Worm (Caenorhabditis elegans) whole organism, young adult: Measurements from ENCODE around the gene C06E2.2.

Experiments
- B0035.1 ChIP-seq: sonication (generic microtip); optimal IDR thresholded peaks from 2 replicates; lab custom pipeline; 2016; ENCODE audit warnings: missing genetic modification characterization, mild to moderate bottlenecking, missing compliant biosample characterization, missing genotype, missing genetic modification reagents
- B0261.1 ChIP-seq: sonication (generic microtip); optimal IDR thresholded peaks from 2 replicates; lab custom pipeline; 2016; ENCODE audit warnings: mild to moderate bottlenecking, missing genetic modification characterization, moderate library complexity, missing compliant biosample characterization
- C17E4.6 ChIP-seq: fragments of 200-800 bp; sonication (Bioruptor generic); IDR thresholded peaks from 2 replicates; pipeline ENCODE4 v1.3.6; 2022; ENCODE audit warnings: missing genetic modification reagents, missing genetic modification characterization, missing compliant biosample characterization
- F33H1.4 ChIP-seq: fragments of 200-800 bp; sonication (Bioruptor generic); IDR thresholded peaks from 2 replicates; pipeline ENCODE4 v1.3.6; 2022; ENCODE audit warnings: missing genetic modification reagents, missing genetic modification characterization, missing compliant biosample characterization
- F52B5.7 ChIP-seq: sonication (generic microtip); optimal IDR thresholded peaks from 2 replicates; lab custom pipeline; 2016; ENCODE audit warnings: mild to moderate bottlenecking, missing genetic modification characterization, missing compliant biosample characterization
- F57A8.1 ChIP-seq: fragments of 200-800 bp; sonication (Bioruptor generic); optimal IDR thresholded peaks from 2 replicates; lab custom pipeline; 2018; ENCODE audit warnings: mild to moderate bottlenecking, missing genetic modification characterization, moderate library complexity, missing compliant biosample characterization
- T07F8.4 ChIP-seq: sonication (generic microtip); optimal IDR thresholded peaks from 2 replicates; lab custom pipeline; 2016; ENCODE audit warnings: mild to moderate bottlenecking, missing genetic modification characterization, moderate library complexity, missing compliant biosample characterization
- Y53F4B.3 ChIP-seq: fragments of 200-800 bp; sonication (Bioruptor generic); IDR thresholded peaks from 2 replicates; pipeline ENCODE4 v1.3.6; 2022; ENCODE audit warnings: missing genetic modification reagents, missing genetic modification characterization, missing compliant biosample characterization
- Y67H2A.10 ChIP-seq: fragments of 200-800 bp; sonication (Bioruptor generic); conservative IDR thresholded peaks from 2 replicates; pipeline ENCODE4 v1.3.6; 2022; ENCODE audit warnings: missing genetic modification reagents, missing genetic modification characterization, missing compliant biosample characterization
- Y79H2A.3 ChIP-seq: fragments of 200-800 bp; sonication (Bioruptor generic); conservative IDR thresholded peaks from 2 replicates; pipeline ENCODE4 v1.3.6; 2022; ENCODE audit warnings: missing genetic modification reagents, missing genetic modification characterization, missing compliant biosample characterization
- ama-1 ChIP-seq, 3 experiments: fragments of 150-350 bp in 1 of 3; sonication (generic microtip) in 2 of 3; optimal IDR thresholded peaks; 2 replicates each; lab custom pipeline; 2014 to 2018; ENCODE audit warnings: missing biosample characterization in 2 of 3, missing genetic modification characterization in 2 of 3, missing genetic modification reagents in 2 of 3
- aptf-2 ChIP-seq: fragments of 200-800 bp; sonication (Bioruptor generic); conservative IDR thresholded peaks from 2 replicates; pipeline ENCODE4 v1.3.6; 2022; ENCODE audit warnings: missing genetic modification reagents, missing genetic modification characterization, missing compliant biosample characterization
- atf-7 ChIP-seq: sonication (generic microtip); optimal IDR thresholded peaks from 2 replicates; lab custom pipeline; 2017; ENCODE audit warnings: mild to moderate bottlenecking, missing genetic modification characterization, missing compliant biosample characterization
- attf-6 ChIP-seq: fragments of 200-800 bp; sonication (Bioruptor generic); IDR thresholded peaks from 2 replicates; pipeline ENCODE4 v1.3.6; 2022; ENCODE audit warnings: missing genetic modification reagents, missing genetic modification characterization, missing compliant biosample characterization
- cebp-1 ChIP-seq, 2 experiments: fragments of 200-800 bp in 1 of 2; sonication (Bioruptor generic) in 1 of 2; sonication (generic microtip) in 1 of 2; IDR thresholded peaks in 1 of 2; optimal IDR thresholded peaks in 1 of 2; 2 replicates each; pipeline versions ENCODE4 v1.3.6 to Lab custom; 2017 to 2022; ENCODE audit warnings: missing compliant biosample characterization in 2 of 2, missing genetic modification characterization in 2 of 2, mild to moderate bottlenecking in 1 of 2, missing genetic modification reagents in 1 of 2, moderate library complexity in 1 of 2
- die-1 ChIP-seq: sonication (generic microtip); optimal IDR thresholded peaks from 2 replicates; lab custom pipeline; 2016; ENCODE audit warnings: missing genotype, mild to moderate bottlenecking, missing genetic modification characterization, missing compliant biosample characterization
- efl-1 ChIP-seq: fragments of 150-350 bp; optimal IDR thresholded peaks from 2 replicates; lab custom pipeline; 2014; ENCODE audit warnings: missing biosample characterization, missing genetic modification reagents, missing genetic modification characterization
- fkh-3 ChIP-seq: sonication (generic microtip); optimal IDR thresholded peaks from 2 replicates; lab custom pipeline; 2016; ENCODE audit warnings: mild to moderate bottlenecking, missing genetic modification characterization, missing compliant biosample characterization
- him-1 ChIP-seq: sonication (generic microtip); optimal IDR thresholded peaks from 2 replicates; lab custom pipeline; 2016; ENCODE audit warnings: missing genotype, missing genetic modification reagents, missing genetic modification characterization, missing compliant biosample characterization
- lag-1 ChIP-seq: fragments of 200-800 bp; sonication (Bioruptor generic); IDR thresholded peaks from 2 replicates; pipeline ENCODE4 v1.3.6; 2022; ENCODE audit warnings: missing genetic modification reagents, missing genetic modification characterization, missing compliant biosample characterization
- let-526 ChIP-seq: fragments of 200-800 bp; sonication (Bioruptor generic); IDR thresholded peaks from 2 replicates; pipeline ENCODE4 v1.3.6; 2022; ENCODE audit warnings: missing genetic modification reagents, missing genetic modification characterization, missing compliant biosample characterization
- lin-40 ChIP-seq: sonication (generic microtip); optimal IDR thresholded peaks from 2 replicates; lab custom pipeline; 2016; ENCODE audit warnings: missing genetic modification characterization, mild to moderate bottlenecking, missing compliant biosample characterization, missing genotype, missing genetic modification reagents
- lir-1 ChIP-seq: fragments of 200-800 bp; sonication (Bioruptor generic); conservative IDR thresholded peaks from 2 replicates; pipeline ENCODE4 v1.3.6; 2022; ENCODE audit warnings: missing genetic modification reagents, missing genetic modification characterization, missing compliant biosample characterization
- madf-10 ChIP-seq: sonication (generic microtip); optimal IDR thresholded peaks from 2 replicates; lab custom pipeline; 2016; ENCODE audit warnings: mild to moderate bottlenecking, missing genetic modification characterization, missing compliant biosample characterization
- madf-3 ChIP-seq: fragments of 200-800 bp; sonication (Bioruptor generic); IDR thresholded peaks from 2 replicates; pipeline ENCODE4 v1.3.6; 2022; ENCODE audit warnings: missing genetic modification reagents, missing genetic modification characterization, missing compliant biosample characterization
- mcd-1 ChIP-seq: fragments of 200-800 bp; sonication (Bioruptor generic); IDR thresholded peaks from 2 replicates; pipeline ENCODE4 v1.3.6; 2022; ENCODE audit warnings: missing genetic modification reagents, missing genetic modification characterization, missing compliant biosample characterization
- mxl-1 ChIP-seq: sonication (generic microtip); optimal IDR thresholded peaks from 2 replicates; lab custom pipeline; 2016; ENCODE audit warnings: missing genetic modification characterization, missing compliant biosample characterization
- nfyb-1 ChIP-seq: fragments of 200-800 bp; sonication (Bioruptor generic); IDR thresholded peaks from 2 replicates; pipeline ENCODE4 v1.3.6; 2022; ENCODE audit warnings: missing genetic modification reagents, missing genetic modification characterization, missing compliant biosample characterization
- nhr-27 ChIP-seq: fragments of 200-800 bp; sonication (Bioruptor generic); optimal IDR thresholded peaks from 2 replicates; lab custom pipeline; 2018; ENCODE audit warnings: mild to moderate bottlenecking, missing genetic modification characterization, moderate library complexity, missing compliant biosample characterization
- nhr-80 ChIP-seq: sonication (generic microtip); optimal IDR thresholded peaks from 2 replicates; lab custom pipeline; 2016; ENCODE audit warnings: missing genetic modification characterization, missing compliant biosample characterization
- rec-8 ChIP-seq, 2 experiments: sonication (generic microtip); optimal IDR thresholded peaks; 2 replicates each; lab custom pipeline; 2016; ENCODE audit warnings: mild to moderate bottlenecking in 2 of 2, missing genetic modification characterization in 2 of 2, missing genetic modification reagents in 2 of 2, missing genotype in 2 of 2, missing biosample characterization in 1 of 2, missing compliant biosample characterization in 1 of 2, moderate library complexity in 1 of 2
- repo-1 ChIP-seq: sonication (generic microtip); optimal IDR thresholded peaks from 2 replicates; lab custom pipeline; 2017; ENCODE audit warnings: mild to moderate bottlenecking, missing genetic modification characterization, missing compliant biosample characterization
- rpc-1 ChIP-seq, 2 experiments: fragments of 150-350 bp in 1 of 2; sonication (generic microtip) in 1 of 2; optimal IDR thresholded peaks; 2 replicates each; lab custom pipeline; 2014 to 2018; ENCODE audit warnings: missing biosample characterization in 1 of 2, missing genetic modification characterization in 1 of 2, missing genetic modification reagents in 1 of 2, missing genotype in 1 of 2
- snpc-3.4 ChIP-seq: sonication (generic microtip); optimal IDR thresholded peaks from 2 replicates; lab custom pipeline; 2017; ENCODE audit warnings: missing genetic modification characterization, mild to moderate bottlenecking, missing compliant biosample characterization, antibody characterized with exemption, moderate library complexity, missing genotype, missing genetic modification reagents
- snpc-4 ChIP-seq, 5 experiments: fragments of 150-350 bp in 1 of 5; sonication (generic microtip) in 4 of 5; optimal IDR thresholded peaks; 2 replicates each; lab custom pipeline; 2014 to 2018; ENCODE audit warnings: missing genetic modification characterization in 5 of 5, missing biosample characterization in 3 of 5, antibody characterized with exemption in 2 of 5, mild to moderate bottlenecking in 2 of 5, missing compliant biosample characterization in 2 of 5, missing genotype in 2 of 5, moderate library complexity in 2 of 5, missing genetic modification reagents in 1 of 5
- somi-1 ChIP-seq: fragments of 200-800 bp; sonication (Bioruptor generic); optimal IDR thresholded peaks from 2 replicates; lab custom pipeline; 2018; ENCODE audit warnings: mild to moderate bottlenecking, missing genetic modification characterization, missing compliant biosample characterization
- tbx-9 ChIP-seq: sonication (generic microtip); optimal IDR thresholded peaks from 2 replicates; lab custom pipeline; 2016; ENCODE audit warnings: borderline replicate concordance, missing genetic modification characterization, inconsistent platforms, missing compliant biosample characterization
- unc-130 ChIP-seq: sonication (generic microtip); optimal IDR thresholded peaks from 2 replicates; lab custom pipeline; 2016; ENCODE audit warnings: missing genetic modification reagents, missing genetic modification characterization, missing compliant biosample characterization
- zfh-2 ChIP-seq: fragments of 200-800 bp; sonication (Bioruptor generic); conservative IDR thresholded peaks from 2 replicates; pipeline ENCODE4 v1.3.6; 2022; ENCODE audit warnings: missing genetic modification reagents, missing genetic modification characterization, missing compliant biosample characterization
- ztf-18 ChIP-seq: sonication (generic microtip); optimal IDR thresholded peaks from 2 replicates; lab custom pipeline; 2016; ENCODE audit warnings: missing genotype, mild to moderate bottlenecking, missing genetic modification characterization, missing compliant biosample characterization
- ztf-25 ChIP-seq: fragments of 200-800 bp; sonication (Bioruptor generic); IDR thresholded peaks from 2 replicates; pipeline ENCODE4 v1.3.6; 2022; ENCODE audit warnings: missing genetic modification reagents, missing genetic modification characterization, missing compliant biosample characterization
- ztf-26 ChIP-seq: sonication (generic microtip); optimal IDR thresholded peaks from 2 replicates; lab custom pipeline; 2017; ENCODE audit warnings: missing genetic modification characterization, missing compliant biosample characterization

Gene C06E2.2

DNA sequence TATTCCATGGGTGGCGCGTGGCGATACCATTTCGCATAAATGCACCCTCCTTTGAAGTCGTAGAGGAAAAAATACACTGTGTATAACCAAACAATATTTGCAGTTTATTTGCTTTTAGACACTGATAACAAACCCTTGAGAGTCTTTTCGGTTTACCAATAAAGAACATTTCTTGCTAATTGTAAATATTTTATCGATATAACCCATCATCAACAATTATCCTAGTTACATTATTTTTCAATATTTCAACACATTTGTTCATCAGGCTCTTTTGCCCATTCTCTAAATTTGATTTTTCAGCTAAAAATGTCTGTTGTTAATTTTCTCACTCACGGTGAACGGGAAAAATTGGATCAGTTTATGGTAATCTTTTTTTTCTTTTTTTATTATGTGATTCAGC is 35.5 kb upstream of the C06E2.2 start, which contains the start of gene ubc-23:
TSS of gene ubc-23 (plus strand) at position 301 of the 400 bp plus-strand sequence.
- TF ChIP-seq atf-7, result no peak
- no peak for TF ChIP-seq mcd-1 (GFP tag; lab: Robert Waterston, UW)
- no peak for TF ChIP-seq repo-1 (tag; lab: Kevin White, UChicago)
- TF ChIP-seq unc-130 (GFP tag; lab: Kevin White, UChicago), result no peak
- TF ChIP-seq tbx-9 (tag; lab: Kevin White, UChicago), result no peak
- TF ChIP-seq ama-1 (optimal IDR thresholded peaks at IDR 0.05; lab: Kevin White, UChicago), result no peak
- no peak for TF ChIP-seq ama-1 (GFP tag; optimal IDR thresholded peaks at IDR 0.05; lab: Kevin White, UChicago)
- no peak for TF ChIP-seq madf-10 (tag; lab: Kevin White, UChicago)
- TF ChIP-seq zfh-2 (GFP tag; lab: Robert Waterston, UW), result no peak
- no peak for TF ChIP-seq ztf-26 (tag; lab: Kevin White, UChicago)
- no peak for TF ChIP-seq F57A8.1 (GFP tag; lab: Kevin White, UChicago)
- TF ChIP-seq him-1 (tag; lab: Kevin White, UChicago), result no peak
- no peak for TF ChIP-seq F33H1.4 (GFP tag; lab: Robert Waterston, UW)
- TF ChIP-seq B0035.1 (tag; lab: Kevin White, UChicago), result no peak
- TF ChIP-seq fkh-3 (tag; lab: Kevin White, UChicago), result no peak

DNA sequence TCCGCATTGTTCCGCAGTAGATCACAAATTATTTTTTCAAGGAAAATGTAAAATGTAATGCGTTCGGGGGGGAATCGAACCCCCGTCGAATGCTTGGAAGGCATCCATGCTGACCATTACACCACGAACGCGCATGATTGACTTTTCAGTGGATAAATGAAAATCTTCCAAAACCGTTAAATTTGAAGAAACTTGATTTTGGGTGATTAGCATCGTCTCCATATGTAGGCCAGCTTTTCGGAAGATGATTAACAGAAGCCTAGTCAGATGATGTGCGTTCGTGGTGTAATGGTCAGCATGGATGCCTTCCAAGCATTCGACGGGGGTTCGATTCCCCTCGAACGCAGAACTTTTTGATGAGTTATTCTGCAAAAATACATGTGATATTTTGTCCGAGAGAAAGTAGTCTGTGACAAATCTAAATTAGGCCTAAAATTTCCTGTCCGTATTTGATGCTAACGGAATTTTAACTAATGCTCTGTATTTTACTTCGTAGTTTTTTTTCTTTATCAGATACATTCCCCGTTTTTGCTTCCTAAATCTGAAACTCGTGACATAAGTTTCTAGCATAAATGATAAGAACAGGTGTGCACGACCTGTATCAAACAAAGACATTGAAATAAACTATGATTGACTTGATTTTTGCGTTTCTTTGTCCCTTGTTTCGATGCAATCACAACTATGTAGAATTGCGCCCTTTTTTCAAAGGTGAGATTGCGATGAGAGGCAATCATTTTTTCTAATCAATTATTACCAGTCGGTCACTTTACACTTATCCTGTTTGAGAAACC is 32.8 kb upstream of the C06E2.2 start, which contains the start of gene C28G1.10:
TSS of gene C28G1.10 (plus strand) at position 676 of the 791 bp plus-strand sequence.
- TF ChIP-seq lag-1 (GFP tag; lab: Robert Waterston, UW) (0 out of 2 replicates have a peak, but pooled peaks have one; percentile 15), ztf-25 (GFP tag; lab: Robert Waterston, UW) (peak; percentile 80; the same call in 1 of the 2 replicates), snpc-4 (GFP tag; optimal IDR thresholded peaks at IDR 0.05; lab: Kevin White, UChicago) (peak; percentile 53), snpc-4 (tag; optimal IDR thresholded peaks at IDR 0.05; lab: Kevin White, UChicago) (peak in 1 of 4 experiments; percentile 61), somi-1 (GFP tag; lab: Kevin White, UChicago) (peak; percentile 6), snpc-3.4 (tag; lab: Kevin White, UChicago) (peak; percentile 49), mxl-1 (tag; lab: Kevin White, UChicago) (peak; percentile 36), efl-1 (no peak), die-1 (peak; percentile 85), F52B5.7 (tag; lab: Kevin White, UChicago) (no peak), aptf-2 (GFP tag; lab: Robert Waterston, UW) (0 out of 2 replicates have a peak, but pooled peaks have one; percentile 15), Y53F4B.3 (GFP tag; lab: Robert Waterston, UW) (peak; percentile 29), unc-130 (GFP tag; lab: Kevin White, UChicago) (no peak), nfyb-1 (GFP tag; lab: Robert Waterston, UW) (peak; percentile 53; the same call in 1 of the 2 replicates), ztf-18 (tag; lab: Kevin White, UChicago) (peak; percentile 18), B0261.1 (tag; lab: Kevin White, UChicago) (peak; percentile 76), let-526 (no peak), attf-6 (GFP tag; lab: Robert Waterston, UW) (peak; percentile 69), madf-10 (tag; lab: Kevin White, UChicago) (no peak), tbx-9 (tag; lab: Kevin White, UChicago) (no peak), Y79H2A.3 (GFP tag; lab: Robert Waterston, UW) (no peak), lir-1 (no peak), cebp-1 (GFP tag; IDR thresholded peaks at IDR 0.05; lab: Robert Waterston, UW) (peak; percentile 15; the same call in 1 of the 2 replicates), cebp-1 (tag; optimal IDR thresholded peaks at IDR 0.05; lab: Kevin White, UChicago) (no peak), nhr-27 (no peak), Y67H2A.10 (GFP tag; lab: Robert Waterston, UW) (no peak), nhr-80 (tag; lab: Kevin White, UChicago) (peak; percentile 61), rpc-1 (optimal IDR thresholded peaks at IDR 0.05; lab: Kevin White, UChicago) (peak; percentile 81), rpc-1 (tag; optimal IDR thresholded peaks at IDR 0.05; lab: Kevin White, UChicago) (peak; percentile 97), rec-8 (tag; optimal IDR thresholded peaks at IDR 0.05; lab: Kevin White, UChicago) (peak; percentile 17 to 24), C17E4.6 (GFP tag; lab: Robert Waterston, UW) (no peak), madf-3 (no peak), him-1 (tag; lab: Kevin White, UChicago) (peak; percentile 43), lin-40 (tag; lab: Kevin White, UChicago) (peak; percentile 23), T07F8.4 (tag; lab: Kevin White, UChicago) (peak; percentile 27)
